Worm (Caenorhabditis elegans): Measurements from ENCODE around the gene sulp-8.

Gene sulp-8

DNA sequence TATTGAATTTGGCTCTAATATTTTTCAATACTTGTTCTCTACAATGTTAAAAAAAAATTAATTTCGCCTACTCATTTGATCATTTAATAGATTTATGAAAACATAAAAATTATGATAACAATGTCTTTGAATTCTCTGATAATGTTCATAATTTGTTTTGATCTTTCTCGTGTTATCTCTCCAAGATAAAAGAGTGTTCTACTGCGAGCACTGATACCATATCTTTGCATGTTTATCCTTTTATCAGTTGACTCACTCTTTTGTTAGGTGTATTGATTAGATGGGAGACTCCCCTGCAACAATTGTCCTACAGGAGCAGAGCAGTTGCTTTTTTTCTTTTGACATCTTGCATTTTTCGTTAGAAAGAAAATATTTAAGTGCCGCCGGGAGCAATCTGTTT lies 25.7 kb upstream of the sulp-8 start:
- TF ChIP-seq dve-1 (tag; optimal IDR thresholded peaks at IDR 0.05; ENCODE audit: insufficient read depth) (peak; percentile 8), nhr-111 (GFP tag; optimal IDR thresholded peaks at IDR 0.05) (no peak)

DNA sequence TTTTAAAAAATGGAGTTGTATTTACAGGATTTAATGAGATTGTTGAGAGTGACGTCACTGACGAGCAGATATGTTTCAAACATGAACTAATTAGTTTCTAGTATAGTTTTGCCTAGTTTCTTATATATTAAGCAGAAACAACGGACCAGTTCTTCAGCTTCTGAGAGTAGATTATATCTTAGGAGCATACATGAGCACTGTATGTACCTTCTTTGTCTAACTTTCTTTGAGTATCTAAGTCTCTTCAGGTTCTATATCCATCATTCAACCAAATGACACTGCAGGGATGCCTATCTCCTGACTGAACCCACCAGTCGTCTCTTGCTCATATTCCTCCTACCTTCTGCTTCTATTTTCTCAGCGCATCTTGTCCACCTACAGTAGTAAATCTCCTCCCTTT lies 23.2 kb upstream of the sulp-8 start, which contains the start of gene her-1:
Gene her-1 (plus strand): TSS at position 301 of the 400 bp plus-strand sequence.
- TF ChIP-seq zag-1 (tag; optimal IDR thresholded peaks at IDR 0.05) (no peak), daf-19 (GFP tag; conservative IDR thresholded peaks at IDR 0.05) (no peak), lir-3 (tag; optimal IDR thresholded peaks at IDR 0.05) (no peak), dve-1 (tag; optimal IDR thresholded peaks at IDR 0.05; ENCODE audit: insufficient read depth) (no peak), mes-2 (tag; optimal IDR thresholded peaks at IDR 0.05; ENCODE audit: poor library complexity, severe bottlenecking) (no peak), lin-38 (GFP tag; IDR thresholded peaks at IDR 0.05) (no peak), madf-9 (GFP tag; conservative IDR thresholded peaks at IDR 0.05) (no peak), unc-39 (tag; optimal IDR thresholded peaks at IDR 0.05) (no peak), R02D3.7 (tag; optimal IDR thresholded peaks at IDR 0.05) (no peak), vab-7 (GFP tag; IDR thresholded peaks at IDR 0.05) (no peak)

DNA sequence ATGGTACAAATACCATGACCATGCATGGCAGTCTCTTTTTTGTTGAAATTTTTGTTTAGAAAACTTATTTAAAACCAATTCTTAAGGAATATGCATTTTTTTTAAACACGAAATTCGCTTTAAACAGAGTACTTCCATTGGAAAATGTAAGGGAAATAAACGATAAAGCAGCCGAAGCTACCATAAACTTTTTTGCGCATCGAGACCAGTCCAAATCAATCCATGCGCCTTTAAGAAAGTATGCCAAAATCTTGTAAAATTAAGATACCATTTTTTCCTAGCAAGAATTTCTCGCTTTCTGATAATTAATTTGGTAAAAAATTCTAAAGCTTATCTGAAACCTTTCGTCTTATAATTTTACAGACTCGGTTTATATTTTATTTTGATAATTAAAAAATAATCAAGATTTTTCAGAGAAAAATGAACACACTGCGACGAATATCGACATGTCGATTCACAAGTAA lies 19.2 kb upstream of the sulp-8 start, which contains the start of gene ZK287.7:
Gene ZK287.7 (plus strand): TSS at position 414 of the 464 bp plus-strand sequence.
- TF ChIP-seq spr-1 (tag; optimal IDR thresholded peaks at IDR 0.05) = no peak
- TF ChIP-seq vab-7 (GFP tag; IDR thresholded peaks at IDR 0.05) = no peak

DNA sequence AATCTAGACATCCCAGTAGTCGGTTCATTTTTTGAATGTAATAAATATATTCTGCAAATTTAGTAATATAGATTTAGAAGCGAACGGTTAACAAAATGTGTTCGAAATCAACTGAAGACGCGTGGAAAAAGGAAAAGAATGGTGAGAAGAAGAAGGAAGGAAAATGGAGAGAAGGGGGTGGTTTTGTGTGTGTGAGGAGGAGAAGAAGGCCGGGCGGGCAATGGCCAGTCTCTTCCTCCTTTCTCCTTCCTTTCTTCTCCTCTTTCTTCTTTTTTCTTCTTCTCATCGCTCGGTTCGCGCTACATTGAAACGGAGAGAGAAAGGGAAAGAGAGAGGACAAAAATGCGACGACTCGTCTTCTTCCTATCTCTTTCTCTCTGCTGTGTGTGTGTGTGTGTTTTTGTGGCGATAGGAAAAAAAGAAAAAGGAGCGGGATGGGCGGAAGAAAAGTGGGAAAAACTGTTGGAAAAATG lies 18.7 kb upstream of the sulp-8 start, which contains the start of gene ztf-9:
Gene ztf-9 (minus strand): TSS at position 51 of the 473 bp plus-strand sequence.
- TF ChIP-seq ceh-82 (tag; optimal IDR thresholded peaks at IDR 0.05) = no peak
- TF ChIP-seq dmd-8 (GFP tag; IDR thresholded peaks at IDR 0.05) = no peak
- no peak for TF ChIP-seq php-3 (GFP tag; IDR thresholded peaks at IDR 0.05)
- no peak for TF ChIP-seq zip-11 (GFP tag; IDR thresholded peaks at IDR 0.05)
- TF ChIP-seq pha-4 (GFP tag; IDR thresholded peaks at IDR 0.05) = peak; percentile 66; the same call in 1 of the 2 replicates
- TF ChIP-seq pha-4 (tag; optimal IDR thresholded peaks at IDR 0.05) = no peak
- TF ChIP-seq cey-2 (tag; optimal IDR thresholded peaks at IDR 0.05; ENCODE audit: borderline replicate concordance, insufficient read depth) = no peak
- TF ChIP-seq jun-1 (tag; optimal IDR thresholded peaks at IDR 0.05) = no peak
- TF ChIP-seq snpc-1.2 (GFP tag; IDR thresholded peaks at IDR 0.05) = no peak
- TF ChIP-seq ceh-20 (GFP tag; IDR thresholded peaks at IDR 0.05) = no peak
- TF ChIP-seq Y48G9A.11 (GFP tag; IDR thresholded peaks at IDR 0.05) = no peak
- no peak for TF ChIP-seq nhr-41 (GFP tag; IDR thresholded peaks at IDR 0.05)
- no peak for TF ChIP-seq ces-1 (GFP tag; optimal IDR thresholded peaks at IDR 0.05)
- peak; percentile 77 for TF ChIP-seq hlh-11 (tag; optimal IDR thresholded peaks at IDR 0.05)
- TF ChIP-seq nhr-25 (tag; optimal IDR thresholded peaks at IDR 0.05; ENCODE audit: borderline replicate concordance, insufficient read depth) = peak; percentile 8
- TF ChIP-seq Y75B8A.6 (GFP tag; IDR thresholded peaks at IDR 0.05) = no peak
- TF ChIP-seq hif-1 (tag; optimal IDR thresholded peaks at IDR 0.05) = no peak
- no peak for TF ChIP-seq ceh-62 (tag; optimal IDR thresholded peaks at IDR 0.05)
- no peak for TF ChIP-seq F10B5.3 (tag; optimal IDR thresholded peaks at IDR 0.05)
- TF ChIP-seq saeg-2 (GFP tag; IDR thresholded peaks at IDR 0.05) = no peak
- peak; percentile 11 for TF ChIP-seq pqm-1 (tag; optimal IDR thresholded peaks at IDR 0.05)
- TF ChIP-seq F26F4.8 (GFP tag; conservative IDR thresholded peaks at IDR 0.05) = no peak
- no peak for TF ChIP-seq gei-8 (GFP tag; optimal IDR thresholded peaks at IDR 0.05)
- no peak for TF ChIP-seq egl-27 (tag; optimal IDR thresholded peaks at IDR 0.05)
- peak in 1 of 2 experiments; percentile 8 for TF ChIP-seq daf-16 (GFP tag; optimal IDR thresholded peaks at IDR 0.05)
- peak; percentile 10 for TF ChIP-seq daf-16 (tag; optimal IDR thresholded peaks at IDR 0.05)
- no peak for TF ChIP-seq Y5F2A.4 (GFP tag; optimal IDR thresholded peaks at IDR 0.05)
- TF ChIP-seq daf-12 (tag; optimal IDR thresholded peaks at IDR 0.05) = no peak
- TF ChIP-seq rbr-2 (tag; optimal IDR thresholded peaks at IDR 0.05) = peak; percentile 48
- peak; percentile 71 for TF ChIP-seq mep-1 (tag; optimal IDR thresholded peaks at IDR 0.05)
- TF ChIP-seq mxl-3 (GFP tag; optimal IDR thresholded peaks at IDR 0.05) = no peak
- no peak for TF ChIP-seq madf-5 (GFP tag; IDR thresholded peaks at IDR 0.05)
- no peak for TF ChIP-seq unc-130 (GFP tag; optimal IDR thresholded peaks at IDR 0.05)
